Worm (Caenorhabditis elegans): ENCODE data around the gene F37B4.10.

- TF ChIP-seq ama-1 (optimal IDR thresholded peaks at IDR 0.05) (no peak), unc-3 (GFP tag; conservative IDR thresholded peaks at IDR 0.05) (no peak), unc-3 (tag; optimal IDR thresholded peaks at IDR 0.05) (no peak)
Measured at ce11 chrV:2876188-2876831, 1.1 kb downstream of the F37B4.10 start.

Measured in whole organism, late embryonic.